Fruit fly (Drosophila melanogaster): ENCODE results near the gene CG3632.

Gene CG3632

DNA sequence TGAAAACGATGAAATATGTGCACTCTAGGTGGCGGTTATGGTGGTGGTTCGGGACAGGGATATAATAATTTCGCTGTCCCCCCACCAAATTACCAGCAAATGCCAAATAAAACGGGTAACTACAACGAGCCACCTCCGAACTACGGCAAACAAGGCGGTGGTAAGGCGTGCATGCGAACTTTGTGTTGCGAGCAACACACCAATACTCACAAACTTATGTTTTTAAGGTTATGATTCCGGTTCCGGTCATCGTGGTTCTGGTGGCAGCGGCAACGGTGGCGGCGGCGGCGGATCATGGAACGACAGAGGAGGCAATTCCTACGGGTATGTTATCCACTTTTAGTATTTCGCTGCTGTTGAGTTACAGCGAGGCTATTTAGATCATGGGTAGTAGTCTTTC is 7.5 kb upstream of the CG3632 start:
- no peak for TF ChIP-seq dac (GFP tag; optimal IDR thresholded peaks at IDR 0.05)

DNA sequence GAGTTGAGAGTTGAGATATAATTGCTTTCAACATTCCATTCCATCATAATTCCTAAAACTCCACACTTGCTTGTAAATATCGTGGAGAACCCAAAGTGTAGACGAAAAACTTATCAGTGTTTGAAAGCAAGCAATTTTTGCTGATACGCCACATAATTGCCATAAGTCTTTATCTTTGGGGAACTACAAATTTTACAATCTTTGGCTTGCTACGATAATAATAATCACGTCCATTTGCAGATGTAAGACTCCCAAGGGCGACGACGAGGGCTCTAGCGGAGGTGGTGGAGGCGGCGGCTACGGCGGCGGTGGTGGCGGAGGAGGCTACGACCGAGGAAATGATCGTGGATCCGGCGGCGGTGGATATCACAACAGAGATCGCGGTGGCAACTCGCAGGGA is 3.8 kb upstream of the CG3632 start:
- TF ChIP-seq svp (GFP tag) (no peak), achi (GFP tag; optimal IDR thresholded peaks at IDR 0.05) (no peak), CG11902 (GFP tag; optimal IDR thresholded peaks at IDR 0.05) (no peak), ss (GFP tag; optimal IDR thresholded peaks at IDR 0.05) (no peak), acj6 (GFP tag; optimal IDR thresholded peaks at IDR 0.05) (no peak), CG10669 (GFP tag; optimal IDR thresholded peaks at IDR 0.05) (no peak), CG31627 (GFP tag; optimal IDR thresholded peaks at IDR 0.05) (no peak), CG3919 (GFP tag; optimal IDR thresholded peaks at IDR 0.05) (no peak), fd59A (GFP tag; optimal IDR thresholded peaks at IDR 0.05) (no peak), Eip75B (GFP tag; optimal IDR thresholded peaks at IDR 0.05) (no peak), Sox102F (GFP tag; optimal IDR thresholded peaks at IDR 0.05) (no peak), CG6163 (GFP tag; IDR thresholded peaks at IDR 0.05) (no peak), pdm3 (GFP tag; optimal IDR thresholded peaks at IDR 0.05) (no peak), CG3032 (tag; optimal IDR thresholded peaks at IDR 0.05) (no peak), CG9139 (GFP tag; optimal IDR thresholded peaks at IDR 0.05) (no peak), CG6808 (GFP tag; optimal IDR thresholded peaks at IDR 0.05) (no peak)

DNA sequence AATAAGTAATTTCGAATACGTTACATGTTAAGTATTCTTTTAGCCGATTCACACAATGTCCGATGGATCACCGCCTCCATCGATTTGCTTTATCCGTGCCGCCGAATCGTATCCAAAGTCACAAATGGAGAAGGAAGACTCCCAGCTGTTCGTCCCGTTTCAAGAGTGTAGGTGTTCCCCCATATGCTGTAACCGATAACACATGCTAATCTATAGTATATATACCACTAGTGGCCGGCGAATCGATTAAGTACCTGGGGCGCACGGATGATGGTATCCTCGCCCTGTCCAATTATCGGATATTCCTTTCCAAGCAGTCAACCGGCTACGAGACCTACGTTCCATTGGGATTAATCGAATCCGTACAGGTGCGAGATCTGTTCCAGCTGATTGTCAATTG is 1.1 kb downstream of the CG3632 start, which contains the start of gene ERp44:
TSS of gene ERp44 (minus strand) at position 101 of the 400 bp plus-strand sequence.
- TF ChIP-seq CG34406 (GFP tag; optimal IDR thresholded peaks at IDR 0.05) (no peak), lz (GFP tag; optimal IDR thresholded peaks at IDR 0.05) (no peak), Eip93F (GFP tag; optimal IDR thresholded peaks at IDR 0.05) (no peak), CG6163 (GFP tag; IDR thresholded peaks at IDR 0.05) (no peak), CG8319 (GFP tag; optimal IDR thresholded peaks at IDR 0.05) (no peak), eg (GFP tag; IDR thresholded peaks at IDR 0.05) (no peak), Eip75B (GFP tag; optimal IDR thresholded peaks at IDR 0.05) (no peak), dsx (GFP tag; optimal IDR thresholded peaks at IDR 0.05; ENCODE audit: poor library complexity, severe bottlenecking) (no peak), CG6792 (GFP tag; optimal IDR thresholded peaks at IDR 0.05) (no peak), fkh (GFP tag; optimal IDR thresholded peaks at IDR 0.05) (no peak), spab (GFP tag; optimal IDR thresholded peaks at IDR 0.05) (no peak), CG6276 (GFP tag; optimal IDR thresholded peaks at IDR 0.05) (no peak), CG31627 (GFP tag; optimal IDR thresholded peaks at IDR 0.05) (no peak), salr (GFP tag; optimal IDR thresholded peaks at IDR 0.05) (no peak), CG9139 (GFP tag; optimal IDR thresholded peaks at IDR 0.05) (no peak), esn (GFP tag; optimal IDR thresholded peaks at IDR 0.05) (no peak), pdm3 (GFP tag; optimal IDR thresholded peaks at IDR 0.05) (no peak), fd59A (GFP tag; optimal IDR thresholded peaks at IDR 0.05) (no peak)

DNA sequence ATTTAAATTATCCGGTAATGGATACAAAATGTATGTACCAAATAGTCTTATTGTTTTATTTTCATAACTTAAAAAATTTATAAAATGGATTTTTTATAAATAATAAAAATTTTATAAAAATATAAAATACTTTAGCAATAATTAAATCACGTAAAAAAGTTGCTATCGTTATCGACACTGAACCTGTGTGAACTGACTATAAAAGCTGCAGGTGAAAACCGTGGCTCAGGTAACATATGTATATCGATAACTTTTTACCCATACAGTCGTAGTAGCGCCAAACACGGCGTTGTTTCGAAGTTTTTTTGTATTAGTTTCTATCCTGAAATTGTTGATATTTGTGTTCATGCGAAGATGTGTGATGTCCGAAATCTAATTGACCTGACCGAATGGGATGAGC is 7.2 kb downstream of the CG3632 start, which contains the start of gene CG3679:
TSS of gene CG3679 (plus strand) at position 235 of the 400 bp plus-strand sequence.
- TF ChIP-seq CG3032 (tag; optimal IDR thresholded peaks at IDR 0.05) (peak; percentile 7), net (GFP tag; optimal IDR thresholded peaks at IDR 0.05) (no peak)

DNA sequence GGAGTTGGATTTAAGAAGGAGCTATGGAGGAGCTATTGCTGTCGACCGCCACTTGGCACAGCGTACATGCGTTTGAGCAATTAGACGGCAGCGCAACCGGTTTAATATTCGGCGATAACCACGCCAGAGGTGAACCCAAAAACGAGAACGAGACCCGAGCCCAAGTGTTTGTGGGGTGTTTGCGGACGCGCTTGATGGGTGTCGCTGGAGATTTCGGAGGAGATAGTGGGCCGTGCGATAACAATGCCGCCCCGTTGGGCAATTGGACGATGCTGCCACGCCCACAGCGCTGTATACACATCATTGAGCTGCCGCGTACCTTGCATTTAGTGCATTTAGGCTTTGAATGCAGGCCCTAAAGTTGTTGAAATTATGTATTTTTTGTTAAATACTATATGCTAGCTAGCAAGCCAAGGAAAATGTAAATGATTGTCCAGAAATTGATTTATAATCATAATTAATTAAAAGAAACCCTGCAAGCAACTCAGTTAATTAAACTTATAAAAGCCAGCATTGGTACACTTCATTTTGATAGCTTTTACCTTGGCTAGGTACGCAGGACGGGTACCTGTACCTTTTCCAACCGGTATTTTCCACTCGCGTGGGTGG is 11.9 kb downstream of the CG3632 start, which contains the start of gene Had1:
TSS of gene Had1 (minus strand) at position 358 of the 609 bp plus-strand sequence.
- peak; percentile 81 for TF ChIP-seq svp (GFP tag)
- TF ChIP-seq OdsH (GFP tag; optimal IDR thresholded peaks at IDR 0.05), result no peak
- TF ChIP-seq CG4318 (GFP tag; optimal IDR thresholded peaks at IDR 0.05), result no peak
- no peak for TF ChIP-seq CG15336 (GFP tag; IDR thresholded peaks at IDR 0.05)
- TF ChIP-seq Eip78C (GFP tag), result peak; percentile 8

All from whole organism, prepupa.